Fruit fly (Drosophila melanogaster): ENCODE results near the gene D19B.

Gene D19B

DNA sequence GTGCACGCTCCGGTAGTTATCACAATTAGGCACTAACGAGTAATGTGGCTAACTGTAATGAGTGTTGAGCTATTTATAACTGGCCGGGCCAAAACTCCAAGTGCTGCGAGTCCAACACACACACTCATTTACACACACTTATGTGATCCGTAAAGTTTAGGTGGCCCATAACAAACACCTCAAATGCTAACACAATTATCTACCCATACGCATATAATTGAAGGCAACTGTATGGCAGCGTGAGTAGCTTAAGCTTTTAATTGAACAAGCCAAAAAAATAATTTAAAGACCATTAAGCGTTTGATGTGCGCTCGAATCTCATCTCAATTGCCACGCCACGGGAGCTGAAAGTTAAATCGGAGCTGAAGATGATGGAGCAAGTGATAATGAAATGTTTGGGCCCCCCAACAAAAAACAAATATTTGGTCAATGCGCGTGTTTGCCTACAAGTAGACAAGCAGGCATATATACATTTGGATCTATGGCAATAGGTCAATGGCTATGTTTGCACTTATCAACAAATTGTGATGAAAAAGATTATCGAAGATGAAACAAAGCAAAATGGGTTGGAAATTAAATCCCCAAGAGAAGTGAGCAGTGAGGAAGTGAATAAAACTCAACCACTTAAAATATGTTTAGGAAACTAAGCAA lies 44.7 kb downstream of the D19B start, which contains the start of gene Cpr65Av:
TSS of gene Cpr65Av (minus strand) at position 51 of the 651 bp plus-strand sequence.
- TF ChIP-seq psq (optimal IDR thresholded peaks at IDR 0.05): no peak
- TF ChIP-seq usp (GFP tag; optimal IDR thresholded peaks at IDR 0.05): no peak
- TF ChIP-seq pan (optimal IDR thresholded peaks at IDR 0.05): no peak
- TF ChIP-seq CG8478 (optimal IDR thresholded peaks at IDR 0.05): no peak
- no peak for TF ChIP-seq Dll (optimal IDR thresholded peaks at IDR 0.05)
- no peak for TF ChIP-seq EcR (GFP tag; optimal IDR thresholded peaks at IDR 0.05)

DNA sequence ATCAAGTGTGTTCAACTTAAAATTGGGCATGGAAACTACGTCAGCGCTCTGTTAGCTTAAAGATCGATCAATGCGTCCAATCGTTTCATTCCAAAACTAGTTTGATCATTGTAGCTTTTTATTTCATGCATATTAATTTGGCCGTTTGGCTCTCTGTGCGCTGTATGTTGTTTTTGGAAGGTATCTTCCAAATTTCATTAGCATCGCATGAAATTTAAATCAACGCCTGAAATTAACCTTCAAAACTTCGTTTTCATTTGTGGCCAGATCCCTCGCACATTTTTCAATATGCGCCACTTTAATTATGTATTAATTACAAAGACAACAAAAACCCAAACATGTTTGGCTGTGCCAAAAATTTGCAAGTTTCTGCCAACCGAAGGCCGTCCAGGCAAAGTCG lies 46.1 kb downstream of the D19B start:
- TF ChIP-seq usp (GFP tag; optimal IDR thresholded peaks at IDR 0.05) (no peak), psq (optimal IDR thresholded peaks at IDR 0.05) (no peak), EcR (GFP tag; optimal IDR thresholded peaks at IDR 0.05) (no peak), CG8478 (optimal IDR thresholded peaks at IDR 0.05) (no peak), Dll (optimal IDR thresholded peaks at IDR 0.05) (no peak), pan (optimal IDR thresholded peaks at IDR 0.05) (no peak)

dm6 chr3L:6138018-6138417 lies 46.7 kb downstream of the D19B start, which contains the start of gene Lcp65Ae:
Gene Lcp65Ae (minus strand): TSS chr3L:6138118.
- TF ChIP-seq pan (optimal IDR thresholded peaks at IDR 0.05) (no peak), CG8478 (optimal IDR thresholded peaks at IDR 0.05) (no peak), Dll (optimal IDR thresholded peaks at IDR 0.05) (no peak), usp (GFP tag; optimal IDR thresholded peaks at IDR 0.05) (no peak), psq (optimal IDR thresholded peaks at IDR 0.05) (no peak), EcR (GFP tag; optimal IDR thresholded peaks at IDR 0.05) (no peak)

DNA sequence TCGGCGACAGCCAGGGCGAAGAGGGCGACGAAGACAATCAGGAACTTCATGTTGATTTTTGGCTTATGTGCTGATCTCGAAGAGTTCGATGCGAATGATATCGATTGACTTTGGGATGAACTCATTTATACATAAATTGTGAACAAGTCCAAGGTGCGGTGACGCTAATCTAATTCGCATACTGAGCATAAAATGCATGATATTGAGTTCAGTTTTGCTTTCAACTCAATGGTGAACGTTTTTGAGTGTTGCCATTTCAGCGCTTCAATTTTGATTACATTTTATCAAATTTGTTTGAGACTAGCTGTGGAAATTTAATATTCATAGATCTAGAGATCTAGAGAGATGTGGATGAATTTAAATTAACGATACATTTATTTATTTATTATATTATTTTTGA lies 48.0 kb downstream of the D19B start, which contains the start of gene Lcp65Af:
TSS of gene Lcp65Af (minus strand) at position 101 of the 400 bp plus-strand sequence.
- TF ChIP-seq CG8478 (optimal IDR thresholded peaks at IDR 0.05) (no peak), psq (optimal IDR thresholded peaks at IDR 0.05) (no peak), EcR (GFP tag; optimal IDR thresholded peaks at IDR 0.05) (no peak), Dll (optimal IDR thresholded peaks at IDR 0.05) (no peak), pan (optimal IDR thresholded peaks at IDR 0.05) (no peak)

dm6 chr3L:6135174-6135573 lies 49.5 kb downstream of the D19B start, which contains the start of gene Lcp65Ag1:
Gene Lcp65Ag1 (minus strand): TSS chr3L:6135274.
- TF ChIP-seq Dll (optimal IDR thresholded peaks at IDR 0.05) (no peak), psq (optimal IDR thresholded peaks at IDR 0.05) (no peak), EcR (GFP tag; optimal IDR thresholded peaks at IDR 0.05) (no peak), CG8478 (optimal IDR thresholded peaks at IDR 0.05) (no peak)

DNA sequence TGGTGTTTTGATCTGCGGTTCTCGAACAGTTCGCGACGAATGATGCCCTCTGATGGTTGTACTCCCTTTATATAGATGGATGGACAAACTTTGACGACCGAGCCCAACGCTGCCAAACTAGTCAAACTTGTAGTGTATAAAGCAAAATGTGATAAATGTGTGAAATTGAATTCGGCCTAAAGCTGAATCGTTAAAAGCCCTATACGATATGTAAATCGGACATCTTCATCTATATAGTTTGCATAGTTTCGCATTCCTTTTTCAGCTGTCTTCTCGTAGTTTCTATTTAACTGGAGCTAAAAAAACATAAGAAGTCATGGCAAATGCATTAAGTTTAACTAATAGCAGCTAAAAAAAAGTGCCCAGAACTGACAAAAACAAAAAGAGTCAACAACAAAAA lies 51.2 kb downstream of the D19B start, which contains the start of gene Lcp65Ag2:
TSS of gene Lcp65Ag2 (minus strand) at position 48 of the 400 bp plus-strand sequence.
- TF ChIP-seq pan (optimal IDR thresholded peaks at IDR 0.05): no peak
- TF ChIP-seq CG8478 (optimal IDR thresholded peaks at IDR 0.05): no peak
- no peak for TF ChIP-seq Dll (optimal IDR thresholded peaks at IDR 0.05)
- TF ChIP-seq usp (GFP tag; optimal IDR thresholded peaks at IDR 0.05): no peak
